Worm (Caenorhabditis elegans) whole organism, L1 larva: ENCODE measurements around the gene H35B03.2.

Experiments
- ceh-88 ChIP-seq: fragments of 200-800 bp; sonication (Bioruptor generic); IDR thresholded peaks from 2 replicates; pipeline ENCODE4 v1.3.6; 2022; ENCODE audit warnings: missing genetic modification characterization, missing compliant biosample characterization
- mdl-1 ChIP-seq, 2 experiments: fragments of 150-350 bp; optimal IDR thresholded peaks; 2 replicates each; lab custom pipeline; 2014 to 2017; ENCODE audit warnings: missing biosample characterization in 2 of 2, missing genetic modification characterization in 2 of 2, inconsistent platforms in 1 of 2
- nhr-12 ChIP-seq: sonication (generic microtip); optimal IDR thresholded peaks from 2 replicates; lab custom pipeline; 2017; ENCODE audit warnings: missing biosample characterization, missing genetic modification characterization
- nhr-237 ChIP-seq: fragments of 150-350 bp; optimal IDR thresholded peaks from 2 replicates; lab custom pipeline; 2014; ENCODE audit warnings: missing biosample characterization, missing genetic modification characterization
- nhr-77 ChIP-seq: fragments of 150-350 bp; optimal IDR thresholded peaks from 2 replicates; lab custom pipeline; 2014; ENCODE audit warnings: missing biosample characterization, missing genetic modification characterization
- pag-3 ChIP-seq: sonication (generic microtip); optimal IDR thresholded peaks from 2 replicates; lab custom pipeline; 2017; ENCODE audit warnings: missing genetic modification characterization, mild to moderate bottlenecking, missing compliant biosample characterization, antibody characterized with exemption, borderline replicate concordance; ENCODE audit not compliant: insufficient read depth
- snpc-4 ChIP-seq: fragments of 150-350 bp; optimal IDR thresholded peaks from 2 replicates; lab custom pipeline; 2014; ENCODE audit warnings: missing biosample characterization, missing genetic modification characterization

ce11 chrIV:5682547-5683234 lies 48.8 kb downstream of the H35B03.2 start, which contains the start of the genes C55C3.7 and C55C3.6:
- TF ChIP-seq nhr-237 (no peak), nhr-12 (tag; lab: Kevin White, UChicago) (no peak), ceh-88 (GFP tag; lab: Robert Waterston, UW) (no peak), snpc-4 (tag; lab: Kevin White, UChicago) (no peak), nhr-77 (tag; lab: Kevin White, UChicago) (no peak), pag-3 (no peak), mdl-1 (tag; optimal IDR thresholded peaks at IDR 0.05; lab: Kevin White, UChicago) (no peak)
